Worm (Caenorhabditis elegans) whole organism, young adult: ENCODE results near the gene nhr-114.

ENCODE experiments used
- B0261.1 ChIP-seq: sonication (generic microtip); optimal IDR thresholded peaks from 2 replicates; lab custom pipeline; 2016; ENCODE audit warnings: mild to moderate bottlenecking, missing genetic modification characterization, moderate library complexity, missing compliant biosample characterization
- B0336.3 ChIP-seq: fragments of 200-800 bp; sonication (Bioruptor generic); IDR thresholded peaks from 2 replicates; pipeline ENCODE4 v1.3.6; 2022; ENCODE audit warnings: missing genetic modification characterization, missing compliant biosample characterization
- D2030.7 ChIP-seq: fragments of 200-800 bp; sonication (Bioruptor generic); IDR thresholded peaks from 2 replicates; pipeline ENCODE4 v1.3.6; 2022; ENCODE audit warnings: missing genetic modification reagents, missing genetic modification characterization, missing compliant biosample characterization
- F10E7.11 ChIP-seq: sonication (generic microtip); optimal IDR thresholded peaks from 2 replicates; lab custom pipeline; 2017; ENCODE audit warnings: mild to moderate bottlenecking, missing genetic modification characterization, moderate library complexity, missing compliant biosample characterization
- F23B12.7 ChIP-seq: sonication (generic microtip); optimal IDR thresholded peaks from 2 replicates; lab custom pipeline; 2017; ENCODE audit warnings: missing genetic modification characterization, mild to moderate bottlenecking, missing compliant biosample characterization, antibody characterized with exemption, moderate library complexity; ENCODE audit not compliant: insufficient read depth
- F33H1.4 ChIP-seq: fragments of 200-800 bp; sonication (Bioruptor generic); IDR thresholded peaks from 2 replicates; pipeline ENCODE4 v1.3.6; 2022; ENCODE audit warnings: missing genetic modification reagents, missing genetic modification characterization, missing compliant biosample characterization
- F37B4.10 ChIP-seq: fragments of 200-800 bp; sonication (Bioruptor generic); IDR thresholded peaks from 2 replicates; pipeline ENCODE4 v1.3.6; 2022; ENCODE audit warnings: missing genetic modification characterization, missing compliant biosample characterization
- F39B2.1 ChIP-seq: fragments of 200-800 bp; sonication (Bioruptor generic); IDR thresholded peaks from 2 replicates; pipeline ENCODE4 v1.3.6; 2022; ENCODE audit warnings: missing genetic modification reagents, missing genetic modification characterization, missing compliant biosample characterization
- F55B11.4 ChIP-seq: sonication (generic microtip); optimal IDR thresholded peaks from 2 replicates; lab custom pipeline; 2016; ENCODE audit warnings: missing compliant biosample characterization, missing genetic modification characterization, borderline replicate concordance; ENCODE audit not compliant: insufficient read depth
- K11D2.4 ChIP-seq: fragments of 200-800 bp; sonication (Bioruptor generic); IDR thresholded peaks from 2 replicates; pipeline ENCODE4 v1.3.6; 2022; ENCODE audit warnings: missing genetic modification reagents, missing genetic modification characterization, missing compliant biosample characterization
- K12H6.12 ChIP-seq: fragments of 200-800 bp; sonication (Bioruptor generic); optimal IDR thresholded peaks from 2 replicates; lab custom pipeline; 2018; ENCODE audit warnings: mild to moderate bottlenecking, missing genetic modification characterization, missing compliant biosample characterization
- Y67H2A.10 ChIP-seq: fragments of 200-800 bp; sonication (Bioruptor generic); conservative IDR thresholded peaks from 2 replicates; pipeline ENCODE4 v1.3.6; 2022; ENCODE audit warnings: missing genetic modification reagents, missing genetic modification characterization, missing compliant biosample characterization
- ZK185.1 ChIP-seq: sonication (generic microtip); optimal IDR thresholded peaks from 2 replicates; lab custom pipeline; 2016; ENCODE audit warnings: mild to moderate bottlenecking, missing genetic modification characterization, missing compliant biosample characterization; ENCODE audit not compliant: poor library complexity, severe bottlenecking
- akir-1 ChIP-seq: fragments of 200-800 bp; sonication (Bioruptor generic); optimal IDR thresholded peaks from 2 replicates; lab custom pipeline; 2018; ENCODE audit warnings: mild to moderate bottlenecking, missing genetic modification characterization, moderate library complexity, missing compliant biosample characterization
- ama-1 ChIP-seq, 3 experiments: fragments of 150-350 bp in 1 of 3; sonication (generic microtip) in 2 of 3; optimal IDR thresholded peaks; 2 replicates each; lab custom pipeline; 2014 to 2018; ENCODE audit warnings: missing biosample characterization in 2 of 3, missing genetic modification characterization in 2 of 3, missing genetic modification reagents in 2 of 3
- aptf-3 ChIP-seq: fragments of 200-800 bp; sonication (Bioruptor generic); IDR thresholded peaks from 2 replicates; pipeline ENCODE4 v1.3.6; 2022; ENCODE audit warnings: missing genetic modification characterization, missing compliant biosample characterization
- bed-1 ChIP-seq: fragments of 200-800 bp; sonication (Bioruptor generic); IDR thresholded peaks from 2 replicates; pipeline ENCODE4 v1.3.6; 2022; ENCODE audit warnings: missing genetic modification reagents, missing genetic modification characterization, missing compliant biosample characterization
- bed-2 ChIP-seq: fragments of 200-800 bp; sonication (Bioruptor generic); IDR thresholded peaks from 2 replicates; pipeline ENCODE4 v1.3.6; 2022; ENCODE audit warnings: missing genetic modification reagents, missing genetic modification characterization, missing compliant biosample characterization
- cebp-1 ChIP-seq, 2 experiments: fragments of 200-800 bp in 1 of 2; sonication (Bioruptor generic) in 1 of 2; sonication (generic microtip) in 1 of 2; IDR thresholded peaks in 1 of 2; optimal IDR thresholded peaks in 1 of 2; 2 replicates each; pipeline versions ENCODE4 v1.3.6 to Lab custom; 2017 to 2022; ENCODE audit warnings: missing compliant biosample characterization in 2 of 2, missing genetic modification characterization in 2 of 2, mild to moderate bottlenecking in 1 of 2, missing genetic modification reagents in 1 of 2, moderate library complexity in 1 of 2
- cebp-2 ChIP-seq: fragments of 200-800 bp; sonication (Bioruptor generic); IDR thresholded peaks from 2 replicates; pipeline ENCODE4 v1.3.6; 2022; ENCODE audit warnings: missing genetic modification characterization, missing compliant biosample characterization
- ceh-58 ChIP-seq: fragments of 200-800 bp; sonication (Bioruptor generic); IDR thresholded peaks from 2 replicates; pipeline ENCODE4 v1.3.6; 2022; ENCODE audit warnings: missing genetic modification characterization, missing compliant biosample characterization
- ceh-79 ChIP-seq: sonication (generic microtip); optimal IDR thresholded peaks from 2 replicates; lab custom pipeline; 2017; ENCODE audit warnings: mild to moderate bottlenecking, missing genetic modification characterization, missing compliant biosample characterization
- fkh-3 ChIP-seq: sonication (generic microtip); optimal IDR thresholded peaks from 2 replicates; lab custom pipeline; 2016; ENCODE audit warnings: mild to moderate bottlenecking, missing genetic modification characterization, missing compliant biosample characterization
- gei-17 ChIP-seq: fragments of 200-800 bp; sonication (Bioruptor generic); optimal IDR thresholded peaks from 2 replicates; lab custom pipeline; 2018; ENCODE audit warnings: mild to moderate bottlenecking, missing genetic modification characterization, missing compliant biosample characterization
- him-1 ChIP-seq: sonication (generic microtip); optimal IDR thresholded peaks from 2 replicates; lab custom pipeline; 2016; ENCODE audit warnings: missing genotype, missing genetic modification reagents, missing genetic modification characterization, missing compliant biosample characterization
- hlh-12 ChIP-seq: sonication (generic microtip); optimal IDR thresholded peaks from 2 replicates; lab custom pipeline; 2016; ENCODE audit warnings: missing genetic modification characterization, missing compliant biosample characterization
- hlh-26 ChIP-seq: fragments of 200-800 bp; sonication (Bioruptor generic); conservative IDR thresholded peaks from 2 replicates; pipeline ENCODE4 v1.3.6; 2022; ENCODE audit warnings: missing genetic modification reagents, missing genetic modification characterization, missing compliant biosample characterization
- hmg-20 ChIP-seq: fragments of 200-800 bp; sonication (Bioruptor generic); IDR thresholded peaks from 2 replicates; pipeline ENCODE4 v1.3.6; 2022; ENCODE audit warnings: missing genetic modification reagents, missing genetic modification characterization, missing compliant biosample characterization
- lag-1 ChIP-seq: fragments of 200-800 bp; sonication (Bioruptor generic); IDR thresholded peaks from 2 replicates; pipeline ENCODE4 v1.3.6; 2022; ENCODE audit warnings: missing genetic modification reagents, missing genetic modification characterization, missing compliant biosample characterization
- let-526 ChIP-seq: fragments of 200-800 bp; sonication (Bioruptor generic); IDR thresholded peaks from 2 replicates; pipeline ENCODE4 v1.3.6; 2022; ENCODE audit warnings: missing genetic modification reagents, missing genetic modification characterization, missing compliant biosample characterization
- lin-35 ChIP-seq, 3 experiments: fragments of 150-350 bp in 2 of 3; sonication (generic microtip) in 1 of 3; optimal IDR thresholded peaks; 2 replicates each; lab custom pipeline; 2014 to 2018; ENCODE audit warnings: missing biosample characterization in 3 of 3, missing genetic modification characterization in 3 of 3, missing genetic modification reagents in 3 of 3
- lin-54 ChIP-seq: fragments of 200-800 bp; sonication (Bioruptor generic); optimal IDR thresholded peaks from 2 replicates; lab custom pipeline; 2018; ENCODE audit warnings: mild to moderate bottlenecking, missing genetic modification characterization, missing compliant biosample characterization
- madf-10 ChIP-seq: sonication (generic microtip); optimal IDR thresholded peaks from 2 replicates; lab custom pipeline; 2016; ENCODE audit warnings: mild to moderate bottlenecking, missing genetic modification characterization, missing compliant biosample characterization
- madf-6 ChIP-seq: fragments of 200-800 bp; sonication (Bioruptor generic); IDR thresholded peaks from 2 replicates; pipeline ENCODE4 v1.3.6; 2022; ENCODE audit warnings: missing genetic modification reagents, missing genetic modification characterization, missing compliant biosample characterization
- mel-28 ChIP-seq: sonication (generic microtip); optimal IDR thresholded peaks from 2 replicates; lab custom pipeline; 2016; ENCODE audit warnings: borderline replicate concordance, mild to moderate bottlenecking, missing genetic modification characterization, missing compliant biosample characterization
- mxl-1 ChIP-seq: sonication (generic microtip); optimal IDR thresholded peaks from 2 replicates; lab custom pipeline; 2016; ENCODE audit warnings: missing genetic modification characterization, missing compliant biosample characterization
- nfya-1 ChIP-seq: sonication (generic microtip); optimal IDR thresholded peaks from 2 replicates; lab custom pipeline; 2017; ENCODE audit warnings: antibody characterized with exemption, missing compliant biosample characterization, missing genetic modification characterization, borderline replicate concordance; ENCODE audit not compliant: insufficient read depth
- rcor-1 ChIP-seq: fragments of 200-800 bp; sonication (Bioruptor generic); IDR thresholded peaks from 2 replicates; pipeline ENCODE4 v1.3.6; 2022; ENCODE audit warnings: missing genetic modification reagents, missing genetic modification characterization, missing compliant biosample characterization
- rpc-1 ChIP-seq, 2 experiments: fragments of 150-350 bp in 1 of 2; sonication (generic microtip) in 1 of 2; optimal IDR thresholded peaks; 2 replicates each; lab custom pipeline; 2014 to 2018; ENCODE audit warnings: missing biosample characterization in 1 of 2, missing genetic modification characterization in 1 of 2, missing genetic modification reagents in 1 of 2, missing genotype in 1 of 2
- sdz-38 ChIP-seq: sonication (generic microtip); optimal IDR thresholded peaks from 2 replicates; lab custom pipeline; 2016; ENCODE audit warnings: missing genotype, missing genetic modification characterization, missing compliant biosample characterization
- sea-2 ChIP-seq: fragments of 200-800 bp; sonication (Bioruptor generic); IDR thresholded peaks from 2 replicates; pipeline ENCODE4 v1.3.6; 2022; ENCODE audit warnings: missing genetic modification characterization, missing compliant biosample characterization
- snpc-3.4 ChIP-seq: sonication (generic microtip); optimal IDR thresholded peaks from 2 replicates; lab custom pipeline; 2017; ENCODE audit warnings: missing genetic modification characterization, mild to moderate bottlenecking, missing compliant biosample characterization, antibody characterized with exemption, moderate library complexity, missing genotype, missing genetic modification reagents
- tbp1 ChIP-seq: fragments of 200-800 bp; sonication (Bioruptor generic); optimal IDR thresholded peaks from 2 replicates; lab custom pipeline; 2018; ENCODE audit warnings: mild to moderate bottlenecking, missing genetic modification characterization, missing compliant biosample characterization
- unc-130 ChIP-seq: sonication (generic microtip); optimal IDR thresholded peaks from 2 replicates; lab custom pipeline; 2016; ENCODE audit warnings: missing genetic modification reagents, missing genetic modification characterization, missing compliant biosample characterization
- xnd-1 ChIP-seq: sonication (generic microtip); optimal IDR thresholded peaks from 2 replicates; lab custom pipeline; 2016; ENCODE audit warnings: missing genotype, missing genetic modification reagents, missing genetic modification characterization, missing compliant biosample characterization
- zim-3 ChIP-seq: sonication (generic microtip); optimal IDR thresholded peaks from 2 replicates; lab custom pipeline; 2017; ENCODE audit warnings: mild to moderate bottlenecking, missing genetic modification characterization, moderate library complexity, missing compliant biosample characterization
- ztf-3 ChIP-seq: fragments of 200-800 bp; sonication (Bioruptor generic); optimal IDR thresholded peaks from 2 replicates; lab custom pipeline; 2018; ENCODE audit warnings: mild to moderate bottlenecking, missing genetic modification characterization, missing compliant biosample characterization
- ztf-6 ChIP-seq: fragments of 200-800 bp; sonication (Bioruptor generic); IDR thresholded peaks from 2 replicates; pipeline ENCODE4 v1.3.6; 2022; ENCODE audit warnings: missing genetic modification reagents, missing genetic modification characterization, missing compliant biosample characterization

The nhr-114 gene

ce11 chrV:4175624-4176023 is 11.4 kb upstream of the nhr-114 start, which contains the start of the genes coh-4 and pid-5 (continued):
- TF ChIP-seq nfya-1 (tag; lab: Kevin White, UChicago) = no peak
- peak; percentile 63 for TF ChIP-seq tbp1 (GFP tag; lab: Kevin White, UChicago)
- TF ChIP-seq let-526 (GFP tag; lab: Robert Waterston, UW) = no peak
- TF ChIP-seq B0336.3 = peak; percentile 74
- TF ChIP-seq F33H1.4 = peak; percentile 99
- peak; percentile 94 for TF ChIP-seq snpc-3.4 (tag; lab: Kevin White, UChicago)
- no peak for TF ChIP-seq ztf-6 (GFP tag; lab: Robert Waterston, UW)
- peak in 1 of 3 experiments; percentile 46 for TF ChIP-seq lin-35 (GFP tag; optimal IDR thresholded peaks at IDR 0.05; lab: Kevin White, UChicago)
- TF ChIP-seq ama-1 (optimal IDR thresholded peaks at IDR 0.05; lab: Kevin White, UChicago) = no peak
- no peak for TF ChIP-seq ama-1 (GFP tag; optimal IDR thresholded peaks at IDR 0.05; lab: Kevin White, UChicago)
- peak; percentile 84 for TF ChIP-seq unc-130 (GFP tag; lab: Kevin White, UChicago)
- TF ChIP-seq ceh-58 (GFP tag; lab: Robert Waterston, UW) = no peak
- no peak for TF ChIP-seq ztf-3
- TF ChIP-seq hlh-26 (GFP tag; lab: Robert Waterston, UW) = no peak
- no peak for TF ChIP-seq Y67H2A.10 (GFP tag; lab: Robert Waterston, UW)
- TF ChIP-seq F39B2.1 (GFP tag; lab: Robert Waterston, UW) = no peak
- no peak for TF ChIP-seq K12H6.12
- TF ChIP-seq hlh-12 = no peak
- TF ChIP-seq ceh-79 = no peak
- TF ChIP-seq bed-1 (GFP tag; lab: Robert Waterston, UW) = no peak
- TF ChIP-seq hmg-20 (GFP tag; lab: Robert Waterston, UW) = no peak
- no peak for TF ChIP-seq B0261.1 (tag; lab: Kevin White, UChicago)
- TF ChIP-seq F10E7.11 (tag; lab: Kevin White, UChicago) = no peak
- TF ChIP-seq xnd-1 = peak; percentile 99
- TF ChIP-seq fkh-3 (tag; lab: Kevin White, UChicago) = no peak
- TF ChIP-seq rpc-1 (optimal IDR thresholded peaks at IDR 0.05; lab: Kevin White, UChicago) = no peak
- no peak for TF ChIP-seq rpc-1 (tag; optimal IDR thresholded peaks at IDR 0.05; lab: Kevin White, UChicago)
- no peak for TF ChIP-seq sdz-38 (tag; lab: Kevin White, UChicago)
- no peak for TF ChIP-seq akir-1 (GFP tag; lab: Kevin White, UChicago)
- TF ChIP-seq madf-6 = peak; percentile 99
- TF ChIP-seq aptf-3 (GFP tag; lab: Robert Waterston, UW) = no peak
- TF ChIP-seq cebp-2 = no peak
- no peak for TF ChIP-seq madf-10 (tag; lab: Kevin White, UChicago)
- no peak for TF ChIP-seq cebp-1 (GFP tag; IDR thresholded peaks at IDR 0.05; lab: Robert Waterston, UW)
- no peak for TF ChIP-seq cebp-1 (tag; optimal IDR thresholded peaks at IDR 0.05; lab: Kevin White, UChicago)
- TF ChIP-seq ZK185.1 (tag; lab: Kevin White, UChicago) = no peak
- no peak for TF ChIP-seq F55B11.4
- TF ChIP-seq K11D2.4 (GFP tag; lab: Robert Waterston, UW) = no peak
- TF ChIP-seq gei-17 = no peak
- TF ChIP-seq F23B12.7 (tag; lab: Kevin White, UChicago) = peak; percentile 36
- TF ChIP-seq lag-1 (GFP tag; lab: Robert Waterston, UW) = no peak
- TF ChIP-seq sea-2 = no peak
- TF ChIP-seq D2030.7 = peak; percentile 95
- TF ChIP-seq mel-28 (tag; lab: Kevin White, UChicago) = no peak
- TF ChIP-seq rcor-1 (GFP tag; lab: Robert Waterston, UW) = peak; percentile 80
- no peak for TF ChIP-seq mxl-1
- TF ChIP-seq him-1 (tag; lab: Kevin White, UChicago) = peak; percentile 5
- no peak for TF ChIP-seq F37B4.10 (GFP tag; lab: Robert Waterston, UW)
- peak; percentile 90 for TF ChIP-seq lin-54
- TF ChIP-seq bed-2 (GFP tag; lab: Robert Waterston, UW) = no peak
- TF ChIP-seq zim-3 = no peak
